Worm (Caenorhabditis elegans) whole organism, L1 larva: ENCODE results near the gene mccc-1.

Experiments used
- C34B4.2 ChIP-seq: sonication (generic microtip); optimal IDR thresholded peaks from 2 replicates; lab custom pipeline; 2017; ENCODE audit warnings: mild to moderate bottlenecking, missing genetic modification characterization, missing compliant biosample characterization
- aha-1 ChIP-seq: fragments of 150-350 bp; optimal IDR thresholded peaks from 2 replicates; lab custom pipeline; 2014; ENCODE audit warnings: missing biosample characterization, missing genetic modification characterization
- egl-27 ChIP-seq, 2 experiments: fragments of 150-350 bp in 1 of 2; sonication (generic microtip); optimal IDR thresholded peaks; 3 replicates each; lab custom pipeline; 2017 to 2018; ENCODE audit warnings: missing biosample characterization in 2 of 2, missing genetic modification characterization in 2 of 2, missing genetic modification reagents in 2 of 2
- hlh-4 ChIP-seq: sonication (generic microtip); optimal IDR thresholded peaks from 2 replicates; lab custom pipeline; 2016; ENCODE audit warnings: mild to moderate bottlenecking, missing genetic modification characterization, missing compliant biosample characterization
- jun-1 ChIP-seq: fragments of 150-350 bp; optimal IDR thresholded peaks from 2 replicates; lab custom pipeline; 2014; ENCODE audit warnings: missing biosample characterization, missing genetic modification reagents, missing genetic modification characterization
- lsy-2 ChIP-seq, 2 experiments: fragments of 150-350 bp; optimal IDR thresholded peaks; 2 replicates each; lab custom pipeline; 2014; ENCODE audit warnings: missing biosample characterization in 2 of 2, missing genetic modification characterization in 2 of 2
- nhr-28 ChIP-seq: fragments of 150-350 bp; optimal IDR thresholded peaks from 2 replicates; lab custom pipeline; 2014; ENCODE audit warnings: missing biosample characterization, missing genetic modification characterization
- nhr-85 ChIP-seq: sonication (generic microtip); peaks from one replicate; lab custom pipeline; 2016; ENCODE audit warnings: missing genetic modification characterization, inconsistent platforms, missing compliant biosample characterization
- nhr-90 ChIP-seq: sonication (generic microtip); optimal IDR thresholded peaks from 2 replicates; lab custom pipeline; 2016; ENCODE audit warnings: mild to moderate bottlenecking, missing genetic modification characterization, missing compliant biosample characterization; ENCODE audit not compliant: poor library complexity
- sptf-1 ChIP-seq: fragments of 150-350 bp; optimal IDR thresholded peaks from 2 replicates; lab custom pipeline; 2014; ENCODE audit warnings: missing biosample characterization, missing genetic modification characterization
- unc-130 ChIP-seq: fragments of 150-350 bp; optimal IDR thresholded peaks from 2 replicates; lab custom pipeline; 2017; ENCODE audit warnings: missing biosample characterization, missing genetic modification characterization, inconsistent platforms
- ztf-11 ChIP-seq, 2 experiments: sonication (generic microtip); optimal IDR thresholded peaks; 2 replicates each; lab custom pipeline; 2016 to 2017; ENCODE audit warnings: missing genetic modification characterization in 2 of 2, missing biosample characterization in 1 of 2, missing compliant biosample characterization in 1 of 2

DNA sequence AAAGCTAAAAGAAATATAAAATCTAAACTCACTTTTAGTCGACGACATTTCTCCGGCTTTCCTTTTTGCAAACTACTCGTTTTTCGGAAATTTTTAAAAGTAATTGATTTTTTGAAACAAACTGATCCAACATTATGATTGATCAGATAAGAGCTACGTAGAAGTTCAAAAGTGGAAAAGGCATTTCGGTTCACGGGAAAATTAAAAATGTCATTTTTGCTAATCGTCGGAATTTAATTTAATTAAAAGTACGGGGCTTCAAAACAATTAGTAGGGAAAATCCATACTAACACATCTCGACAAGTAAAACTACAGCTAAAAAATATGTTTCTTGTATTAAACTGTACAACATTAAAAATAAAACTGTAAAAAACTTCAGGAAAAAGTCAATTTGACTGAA lies 34.7 kb upstream of the mccc-1 start, which contains the start of gene K07F5.8:
- no peak for TF ChIP-seq sptf-1
- TF ChIP-seq ztf-11 (tag; optimal IDR thresholded peaks at IDR 0.05; lab: Kevin White, UChicago): no peak
- TF ChIP-seq aha-1 (tag; lab: Kevin White, UChicago): no peak
- TF ChIP-seq jun-1 (tag; lab: Kevin White, UChicago): no peak
- TF ChIP-seq nhr-28 (tag; lab: Kevin White, UChicago): no peak
- TF ChIP-seq C34B4.2: no peak
- TF ChIP-seq egl-27 (tag; optimal IDR thresholded peaks at IDR 0.05; lab: Kevin White, UChicago): no peak
- TF ChIP-seq lsy-2 (tag; optimal IDR thresholded peaks at IDR 0.05; lab: Kevin White, UChicago): no peak
- TF ChIP-seq unc-130 (tag; lab: Kevin White, UChicago): no peak
- no peak for TF ChIP-seq nhr-90 (tag; lab: Kevin White, UChicago)
- no peak for TF ChIP-seq nhr-85
- TF ChIP-seq hlh-4 (tag; lab: Kevin White, UChicago): no peak
